Worm (Caenorhabditis elegans) whole organism, L4/young adult: ENCODE results near the gene R10E11.5.

Experiments
- dao-5 ChIP-seq: sonication (generic microtip); optimal IDR thresholded peaks from 2 replicates; lab custom pipeline; 2016; ENCODE audit warnings: missing genotype, missing genetic modification characterization, moderate library complexity, missing compliant biosample characterization
- him-1 ChIP-seq: sonication (generic microtip); optimal IDR thresholded peaks from 2 replicates; lab custom pipeline; 2016; ENCODE audit warnings: missing genotype, missing genetic modification reagents, missing genetic modification characterization, missing compliant biosample characterization

DNA sequence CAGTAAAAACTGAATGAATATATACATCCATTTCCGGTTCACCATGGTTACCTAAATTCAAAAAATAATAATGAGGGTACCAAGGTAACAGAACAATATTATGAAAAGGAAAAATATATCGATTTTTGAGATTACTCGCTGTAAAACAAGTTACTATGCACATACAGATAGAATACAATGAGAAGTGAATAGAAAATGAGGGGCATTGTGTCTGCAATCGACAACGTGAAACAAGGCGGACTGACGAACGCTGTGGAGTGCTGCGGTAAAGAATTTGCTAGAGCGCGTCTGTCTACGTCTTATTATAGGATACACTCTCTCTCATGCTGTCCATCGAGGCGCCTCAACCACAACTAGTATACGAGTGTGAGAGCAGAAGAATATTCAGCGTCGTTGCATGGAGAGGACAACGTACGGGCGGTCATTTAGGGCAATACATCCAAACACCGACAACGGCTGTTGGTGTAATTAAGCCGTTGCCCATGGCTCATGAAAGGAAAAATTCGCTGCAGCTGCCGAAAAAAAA is 27.7 kb upstream of the R10E11.5 start, which contains the start of gene cnx-1:
- TF ChIP-seq him-1 (tag; lab: Kevin White, UChicago) (no peak), dao-5 (tag; lab: Kevin White, UChicago) (no peak)
